Fruit fly (Drosophila melanogaster) whole organism, embryonic: Measurements from ENCODE around the gene CG42390.

Source experiments
- B-H2 ChIP-seq: fragments of 200-800 bp; sonication (Bioruptor generic); optimal IDR thresholded peaks from 2 replicates; lab custom pipeline; 2018; ENCODE audit warnings: missing biosample characterization, mild to moderate bottlenecking, missing genetic modification characterization
- BEAF-32 ChIP-seq: fragments of 200-800 bp; sonication (Bioruptor generic); optimal IDR thresholded peaks from 3 replicates; lab custom pipeline; 2017; ENCODE audit warnings: missing biosample characterization, missing genetic modification characterization, mild to moderate bottlenecking, moderate library complexity, missing genetic modification reagents
- C15 ChIP-seq: fragments of 200-800 bp; sonication (Bioruptor generic); IDR thresholded peaks from 3 replicates; pipeline ENCODE4 v1.3.6; 2022; ENCODE audit warnings: missing biosample characterization, missing genetic modification characterization
- CG10147 ChIP-seq: fragments of 200-800 bp; sonication (Bioruptor generic); optimal IDR thresholded peaks from 2 replicates; lab custom pipeline; 2019; ENCODE audit warnings: missing biosample characterization, mild to moderate bottlenecking, missing genetic modification characterization, moderate library complexity
- CG1024 ChIP-seq: fragments of 200-800 bp; sonication (Bioruptor generic); IDR thresholded peaks from 2 replicates; pipeline ENCODE4 v1.3.6; 2022; ENCODE audit warnings: missing biosample characterization, missing genetic modification characterization
- CG11504 ChIP-seq: fragments of 200-800 bp; sonication (Bioruptor generic); optimal IDR thresholded peaks from 3 replicates; lab custom pipeline; 2019; ENCODE audit warnings: missing biosample characterization, mild to moderate bottlenecking, missing genetic modification characterization, moderate library complexity
- CG12299 ChIP-seq: fragments of 200-800 bp; sonication (Bioruptor generic); optimal IDR thresholded peaks from 2 replicates; lab custom pipeline; 2018; ENCODE audit warnings: missing biosample characterization, mild to moderate bottlenecking, missing genetic modification characterization
- CG12942 ChIP-seq: fragments of 200-800 bp; sonication (Bioruptor generic); optimal IDR thresholded peaks from 3 replicates; lab custom pipeline; 2016; ENCODE audit warnings: missing biosample characterization, missing genetic modification characterization
- CG13287 ChIP-seq: fragments of 200-800 bp; sonication (Bioruptor generic); IDR thresholded peaks from 2 replicates; pipeline ENCODE4 v1.3.6; 2022; ENCODE audit warnings: missing biosample characterization, missing genetic modification characterization; ENCODE audit not compliant: partially characterized antibody
- CG13424 ChIP-seq: fragments of 200-800 bp; sonication (Bioruptor generic); optimal IDR thresholded peaks from 2 replicates; lab custom pipeline; 2019; ENCODE audit warnings: missing biosample characterization, mild to moderate bottlenecking, missing genetic modification characterization, moderate library complexity
- CG1602 ChIP-seq: fragments of 200-800 bp; sonication (Bioruptor generic); optimal IDR thresholded peaks from 3 replicates; lab custom pipeline; 2016; ENCODE audit warnings: missing biosample characterization, missing genetic modification characterization
- CG16863 ChIP-seq: fragments of 200-800 bp; sonication (Bioruptor generic); optimal IDR thresholded peaks from 3 replicates; lab custom pipeline; 2016; ENCODE audit warnings: missing biosample characterization, missing genetic modification characterization
- CG2678 ChIP-seq: fragments of 200-800 bp; sonication (Bioruptor generic); optimal IDR thresholded peaks from 3 replicates; lab custom pipeline; 2019; ENCODE audit warnings: missing biosample characterization, mild to moderate bottlenecking, missing genetic modification characterization, moderate library complexity
- CG30431 ChIP-seq: fragments of 200-800 bp; sonication (Bioruptor generic); optimal IDR thresholded peaks from 2 replicates; lab custom pipeline; 2017; ENCODE audit warnings: missing biosample characterization, missing genetic modification characterization
- CG3726 ChIP-seq: fragments of 200-800 bp; sonication (Bioruptor generic); IDR thresholded peaks from 3 replicates; pipeline ENCODE4, ENCODE4 v1.3.6; 2022; ENCODE audit warnings: missing biosample characterization, missing genetic modification characterization
- CG4854 ChIP-seq: fragments of 200-800 bp; sonication (Bioruptor generic); optimal IDR thresholded peaks from 2 replicates; lab custom pipeline; 2016; ENCODE audit warnings: missing biosample characterization, missing genetic modification characterization, inconsistent platforms
- CG8281 ChIP-seq: fragments of 200-800 bp; sonication (Bioruptor generic); optimal IDR thresholded peaks from 2 replicates; lab custom pipeline; 2018; ENCODE audit warnings: missing biosample characterization, mild to moderate bottlenecking, missing genetic modification characterization, moderate library complexity
- CG8359 ChIP-seq: fragments of 200-800 bp; sonication (Bioruptor generic); optimal IDR thresholded peaks from 2 replicates; lab custom pipeline; 2017; ENCODE audit warnings: missing biosample characterization, mild to moderate bottlenecking, missing genetic modification characterization, borderline replicate concordance
- CG8944 ChIP-seq: fragments of 200-800 bp; sonication (Bioruptor generic); optimal IDR thresholded peaks from 3 replicates; lab custom pipeline; 2016; ENCODE audit warnings: missing biosample characterization, missing genetic modification characterization
- CG9932 ChIP-seq: fragments of 200-800 bp; sonication (Bioruptor generic); IDR thresholded peaks from 2 replicates; pipeline ENCODE4 v1.3.6; 2022; ENCODE audit warnings: missing biosample characterization, missing genetic modification characterization
- Chrac-16 ChIP-seq: fragments of 200-800 bp; sonication (Bioruptor generic); optimal IDR thresholded peaks from 3 replicates; lab custom pipeline; 2016; ENCODE audit warnings: missing biosample characterization, missing genetic modification characterization
- CoRest ChIP-seq: fragments of 200-800 bp; sonication (Bioruptor generic); optimal IDR thresholded peaks from 3 replicates; lab custom pipeline; 2018; ENCODE audit warnings: missing biosample characterization, mild to moderate bottlenecking, missing genetic modification characterization, moderate library complexity
- Doc3 ChIP-seq: fragments of 200-800 bp; sonication (Bioruptor generic); IDR thresholded peaks from 3 replicates; pipeline ENCODE4 v1.3.6; 2022; ENCODE audit warnings: missing biosample characterization, missing genetic modification characterization; ENCODE audit not compliant: partially characterized antibody
- Eip74EF ChIP-seq, 2 experiments: fragments of 200-800 bp in 1 of 2; fragments of >200 bp in 1 of 2; sonication (Bioruptor generic) in 1 of 2; optimal IDR thresholded peaks; 2 replicates each; lab custom pipeline; 2017 to 2019; ENCODE audit warnings: missing biosample characterization in 2 of 2, missing genetic modification characterization in 2 of 2, mild to moderate bottlenecking in 1 of 2, moderate library complexity in 1 of 2
- Ets65A ChIP-seq: fragments of 200-800 bp; sonication (Bioruptor generic); peaks from one replicate; lab custom pipeline; 2016; ENCODE audit warnings: missing biosample characterization, missing genetic modification characterization
- Gug ChIP-seq: fragments of 200-800 bp; sonication (Bioruptor generic); IDR thresholded peaks from 4 replicates; pipeline ENCODE4 v1.3.6; 2022; ENCODE audit warnings: missing biosample characterization, missing genetic modification characterization
- HLHmδ ChIP-seq: fragments of 200-800 bp; sonication (Bioruptor generic); optimal IDR thresholded peaks from 2 replicates; lab custom pipeline; 2018; ENCODE audit warnings: missing biosample characterization, mild to moderate bottlenecking, missing genetic modification characterization, moderate library complexity
- HmgD ChIP-seq: fragments of 200-800 bp; sonication (Bioruptor generic); optimal IDR thresholded peaks from 3 replicates; lab custom pipeline; 2016; ENCODE audit warnings: missing biosample characterization, missing genetic modification characterization
- Lim3 ChIP-seq: fragments of 200-800 bp; sonication (Bioruptor generic); IDR thresholded peaks from 2 replicates; pipeline ENCODE4 v1.3.6; 2022; ENCODE audit warnings: missing biosample characterization, missing genetic modification characterization
- Nf-YA ChIP-seq: fragments of 200-800 bp; sonication (Bioruptor generic); IDR thresholded peaks from 2 replicates; pipeline ENCODE4 v1.3.6; 2022; ENCODE audit warnings: missing biosample characterization, missing genetic modification characterization
- NfI ChIP-seq: fragments of 200-800 bp; sonication (Bioruptor generic); optimal IDR thresholded peaks from 3 replicates; lab custom pipeline; 2018; ENCODE audit warnings: missing biosample characterization, mild to moderate bottlenecking, missing genetic modification characterization, moderate library complexity
- Opbp ChIP-seq: fragments of 200-800 bp; sonication (Bioruptor generic); IDR thresholded peaks from 3 replicates; pipeline ENCODE4 v1.3.6; 2022; ENCODE audit warnings: missing biosample characterization, missing genetic modification characterization; ENCODE audit not compliant: partially characterized antibody
- Ptx1 ChIP-seq: fragments of 200-800 bp; sonication (Bioruptor generic); IDR thresholded peaks from 2 replicates; pipeline ENCODE4 v1.3.6; 2022; ENCODE audit warnings: missing biosample characterization, missing genetic modification characterization
- Sin3A ChIP-seq: fragments of >200 bp; optimal IDR thresholded peaks from 2 replicates; lab custom pipeline; 2018
- Six4 ChIP-seq: fragments of 200-800 bp; sonication (Bioruptor generic); optimal IDR thresholded peaks from 2 replicates; lab custom pipeline; 2016; ENCODE audit warnings: missing biosample characterization, missing genetic modification characterization
- Ssrp ChIP-seq: fragments of 200-800 bp; sonication (Bioruptor generic); optimal IDR thresholded peaks from 2 replicates; lab custom pipeline; 2018; ENCODE audit warnings: missing biosample characterization, mild to moderate bottlenecking, missing genetic modification characterization, moderate library complexity
- ase ChIP-seq: fragments of 200-800 bp; sonication (Bioruptor generic); IDR thresholded peaks from 3 replicates; pipeline ENCODE4 v1.3.6; 2022; ENCODE audit warnings: missing biosample characterization, missing genetic modification characterization
- cwo ChIP-seq: fragments of 200-800 bp; sonication (Bioruptor generic); optimal IDR thresholded peaks from 3 replicates; lab custom pipeline; 2017; ENCODE audit warnings: missing biosample characterization, missing genetic modification characterization, mild to moderate bottlenecking, moderate library complexity, missing genetic modification reagents
- dan ChIP-seq: fragments of 200-800 bp; sonication (Bioruptor generic); IDR thresholded peaks from 2 replicates; pipeline ENCODE4 v1.3.6; 2022; ENCODE audit warnings: missing biosample characterization, missing genetic modification characterization
- eve ChIP-seq, 2 experiments: fragments of >200 bp; optimal IDR thresholded peaks; 2 replicates each; lab custom pipeline; 2017; ENCODE audit warnings: missing biosample characterization in 2 of 2, missing genetic modification characterization in 2 of 2
- gem ChIP-seq: fragments of 200-800 bp; sonication (Bioruptor generic); optimal IDR thresholded peaks from 2 replicates; lab custom pipeline; 2019; ENCODE audit warnings: missing biosample characterization, mild to moderate bottlenecking, missing genetic modification characterization, moderate library complexity
- hb ChIP-seq: fragments of 200-800 bp; sonication (Bioruptor generic); IDR thresholded peaks from 3 replicates; pipeline ENCODE4 v1.3.6; 2022; ENCODE audit warnings: missing biosample characterization, missing genetic modification characterization; ENCODE audit not compliant: partially characterized antibody
- ind ChIP-seq: fragments of 200-800 bp; sonication (Bioruptor generic); optimal IDR thresholded peaks from 3 replicates; lab custom pipeline; 2016; ENCODE audit warnings: missing biosample characterization, missing genetic modification characterization
- inv ChIP-seq: fragments of 200-800 bp; sonication (Bioruptor generic); IDR thresholded peaks from 2 replicates; pipeline ENCODE4 v1.3.6; 2022; ENCODE audit warnings: missing biosample characterization, missing genetic modification characterization; ENCODE audit not compliant: partially characterized antibody
- jigr1 ChIP-seq: fragments of 200-800 bp; sonication (Bioruptor generic); IDR thresholded peaks from 3 replicates; pipeline ENCODE4 v1.3.6; 2022; ENCODE audit warnings: missing biosample characterization, missing genetic modification characterization
- lola ChIP-seq, 3 experiments: fragments of >200 bp in 2 of 3; fragments of 200-800 bp in 1 of 3; sonication (Bioruptor generic) in 1 of 3; optimal IDR thresholded peaks; 2 replicates each; lab custom pipeline; 2017 to 2019; ENCODE audit warnings: missing biosample characterization in 3 of 3, missing genetic modification characterization in 3 of 3, mild to moderate bottlenecking in 1 of 3, moderate library complexity in 1 of 3
- mirr ChIP-seq: fragments of 200-800 bp; sonication (Bioruptor generic); optimal IDR thresholded peaks from 3 replicates; lab custom pipeline; 2018; ENCODE audit warnings: missing biosample characterization, mild to moderate bottlenecking, missing genetic modification characterization
- pnt ChIP-seq: fragments of 200-800 bp; sonication (Bioruptor generic); optimal IDR thresholded peaks from 3 replicates; lab custom pipeline; 2016; ENCODE audit warnings: missing biosample characterization, missing genetic modification characterization
- tup ChIP-seq: fragments of 200-800 bp; sonication (Bioruptor generic); optimal IDR thresholded peaks from 2 replicates; lab custom pipeline; 2016; ENCODE audit warnings: missing biosample characterization, mild to moderate bottlenecking, missing genetic modification characterization, moderate library complexity
- zf30C ChIP-seq: fragments of 200-800 bp; sonication (Bioruptor generic); optimal IDR thresholded peaks from 3 replicates; lab custom pipeline; 2018; ENCODE audit warnings: missing biosample characterization, mild to moderate bottlenecking, missing genetic modification characterization

The CG42390 gene

DNA sequence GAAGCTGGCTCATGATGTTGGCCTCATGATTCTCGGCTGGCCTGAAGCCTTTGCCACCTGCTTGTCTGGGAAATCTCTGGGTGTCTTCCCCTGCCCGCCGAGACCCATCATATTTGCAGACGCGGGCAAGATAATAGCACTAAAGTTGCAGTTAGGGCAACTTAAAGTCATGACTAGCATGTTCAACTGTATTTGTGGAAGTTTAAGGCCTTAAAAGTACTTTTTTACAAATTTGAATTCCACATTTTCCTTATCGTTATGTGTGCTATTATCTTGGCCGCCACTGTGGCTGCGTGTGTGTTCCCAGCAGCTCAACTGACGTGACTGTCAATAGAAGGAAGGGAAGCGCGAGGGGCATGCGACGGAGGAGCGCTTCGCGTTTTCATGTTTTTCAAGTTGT lies 19.3 kb downstream of the CG42390 start (continued):
- TF ChIP-seq ase (GFP tag; lab: Robert Waterston, UW) (peak; percentile 77), CG1024 (peak; percentile 79), cwo (GFP tag; lab: Kevin White, UChicago) (no peak), tup (GFP tag; lab: Kevin White, UChicago) (peak; percentile 22), gem (peak; percentile 76), CG12942 (peak; percentile 33), CG9932 (GFP tag; lab: Robert Waterston, UW) (no peak; the same call in 1 of the 2 replicates), jigr1 (GFP tag; lab: Robert Waterston, UW) (0 out of 3 replicates have a peak, but pooled peaks have one; percentile 35), CG8359 (GFP tag; lab: Kevin White, UChicago) (peak; percentile 26), Sin3A (lab: Kevin White, UChicago) (no peak), B-H2 (GFP tag; lab: Kevin White, UChicago) (no peak), C15 (GFP tag; lab: Robert Waterston, UW) (no peak), CG1602 (peak; percentile 45), Lim3 (GFP tag; lab: Robert Waterston, UW) (no peak), Six4 (GFP tag; lab: Kevin White, UChicago) (peak; percentile 82), CG13287 (GFP tag; lab: Robert Waterston, UW) (no peak), CG3726 (GFP tag; lab: Robert Waterston, UW) (peak; percentile 67; the same call in 2 of the 3 replicates), CG12299 (tag; lab: Kevin White, UChicago) (no peak), eve (GFP tag; optimal IDR thresholded peaks at IDR 0.05; lab: Kevin White, UChicago) (peak in 1 of 2 experiments; percentile 78), zf30C (GFP tag; lab: Kevin White, UChicago) (no peak), CoRest (peak; percentile 45), dan (peak; percentile 67), CG8281 (no peak), NfI (GFP tag; lab: Kevin White, UChicago) (peak; percentile 37), HmgD (GFP tag; lab: Kevin White, UChicago) (peak; percentile 4), mirr (no peak), CG16863 (peak; percentile 67), CG8944 (GFP tag; lab: Kevin White, UChicago) (peak; percentile 51), Nf-YA (peak; percentile 51; the same call in 1 of the 2 replicates), CG2678 (tag; lab: Kevin White, UChicago) (peak; percentile 55), Ptx1 (GFP tag; lab: Robert Waterston, UW) (peak; percentile 70), HLHmδ (GFP tag; lab: Kevin White, UChicago) (no peak), lola (GFP tag; optimal IDR thresholded peaks at IDR 0.05; lab: Kevin White, UChicago) (peak in 1 of 3 experiments; percentile 69), CG10147 (GFP tag; lab: Kevin White, UChicago) (no peak), pnt (GFP tag; lab: Kevin White, UChicago) (peak; percentile 70), CG13424 (tag; lab: Kevin White, UChicago) (peak; percentile 31), CG11504 (tag; lab: Kevin White, UChicago) (peak; percentile 67), Opbp (no peak), Doc3 (GFP tag; lab: Robert Waterston, UW) (no peak), Ets65A (GFP tag; lab: Kevin White, UChicago) (peak; percentile 1), CG4854 (GFP tag; lab: Kevin White, UChicago) (no peak), Gug (peak; percentile 65; the same call in 3 of the 4 replicates), Eip74EF (GFP tag; optimal IDR thresholded peaks at IDR 0.05; lab: Kevin White, UChicago) (no peak), BEAF-32 (GFP tag; lab: Kevin White, UChicago) (no peak), Ssrp (peak; percentile 65), ind (GFP tag; lab: Kevin White, UChicago) (peak; percentile 83), CG30431 (GFP tag; lab: Kevin White, UChicago) (peak; percentile 71), inv (GFP tag; lab: Robert Waterston, UW) (no peak), Chrac-16 (peak; percentile 60), hb (GFP tag; lab: Robert Waterston, UW) (no peak)
